Fruit fly (Drosophila melanogaster) S2 (cell line): ENCODE measurements around the gene mew.

Experiments
- CG8478 ChIP-seq: fragments of >200 bp; optimal IDR thresholded peaks from 2 replicates; lab custom pipeline; 2018
- CTCF ChIP-seq, 2 experiments: fragments of >200 bp; optimal IDR thresholded peaks; 2 replicates each; lab custom pipeline; 2018

- TF ChIP-seq CG8478 (no peak), CTCF (optimal IDR thresholded peaks at IDR 0.05; lab: Kevin White, UChicago) (no peak)
These were observed 30.1 kb downstream of the mew start for dm6 chrX:13228208-13228606.
